Fruit fly (Drosophila melanogaster): ENCODE measurements around the gene CG2150.
A peak's percentile ranks its signal among the peaks of the same experiment; 100 is the strongest.

dm6 chr3R:31805228-31805738, 40.7 kb upstream of the CG2150 start, which contains the start of the genes CG42233 and CG1971:
- TF ChIP-seq CG7987 (GFP tag; optimal IDR thresholded peaks at IDR 0.05) (no peak), Med (GFP tag) (peak; percentile 91), vnd (GFP tag; IDR thresholded peaks at IDR 0.05; ENCODE audit: partially characterized antibody) (peak; percentile 41; the same call in 1 of the 3 replicates), pum (GFP tag; optimal IDR thresholded peaks at IDR 0.05) (peak; percentile 31), CG12744 (GFP tag; optimal IDR thresholded peaks at IDR 0.05) (no peak), Ssrp (tag; optimal IDR thresholded peaks at IDR 0.05) (no peak), CG12942 (GFP tag; optimal IDR thresholded peaks at IDR 0.05) (no peak), pb (GFP tag; optimal IDR thresholded peaks at IDR 0.05) (no peak), CG7839 (tag; optimal IDR thresholded peaks at IDR 0.05) (no peak)

Data from whole organism, embryonic.